Worm (Caenorhabditis elegans) whole organism, mixed stage, embryonic: ENCODE data around the gene ZK381.8.

ENCODE experiments used
- M03D4.4 ChIP-seq: sonication (generic microtip); optimal IDR thresholded peaks from 2 replicates; lab custom pipeline; 2017; ENCODE audit warnings: mild to moderate bottlenecking, missing genetic modification characterization, missing compliant biosample characterization
- blmp-1 ChIP-seq: fragments of 150-350 bp; optimal IDR thresholded peaks from 2 replicates; lab custom pipeline; 2014; ENCODE audit warnings: missing biosample characterization, missing genetic modification characterization
- elt-1 ChIP-seq: sonication (generic microtip); optimal IDR thresholded peaks from 2 replicates; lab custom pipeline; 2017; ENCODE audit warnings: missing genetic modification characterization, mild to moderate bottlenecking, missing compliant biosample characterization, antibody characterized with exemption, moderate library complexity, borderline replicate concordance; ENCODE audit not compliant: insufficient read depth
- hlh-1 ChIP-seq: fragments of 150-350 bp; optimal IDR thresholded peaks from 2 replicates; lab custom pipeline; 2014; ENCODE audit warnings: missing biosample characterization, missing genetic modification reagents, missing genetic modification characterization
- lin-13 ChIP-seq: fragments of 150-350 bp; optimal IDR thresholded peaks from 2 replicates; lab custom pipeline; 2014; ENCODE audit warnings: missing biosample characterization, missing genetic modification characterization
- mab-5 ChIP-seq: fragments of 150-350 bp; optimal IDR thresholded peaks from 2 replicates; lab custom pipeline; 2014; ENCODE audit warnings: missing biosample characterization, missing genetic modification characterization
- nhr-237 ChIP-seq: fragments of 150-350 bp; optimal IDR thresholded peaks from 2 replicates; lab custom pipeline; 2014; ENCODE audit warnings: missing biosample characterization, missing genetic modification characterization
- nhr-28 ChIP-seq: fragments of 150-350 bp; optimal IDR thresholded peaks from 2 replicates; lab custom pipeline; 2014; ENCODE audit warnings: missing biosample characterization, missing genetic modification characterization
- nhr-76 ChIP-seq: sonication (generic microtip); optimal IDR thresholded peaks from 2 replicates; lab custom pipeline; 2017; ENCODE audit warnings: missing biosample characterization, missing genetic modification characterization
- pha-4 ChIP-seq: fragments of 150-350 bp; optimal IDR thresholded peaks from 2 replicates; lab custom pipeline; 2018; ENCODE audit warnings: missing biosample characterization, missing genetic modification reagents, missing genetic modification characterization
- snpc-4 ChIP-seq: fragments of 150-350 bp; optimal IDR thresholded peaks from 2 replicates; lab custom pipeline; 2014; ENCODE audit warnings: missing biosample characterization, missing genetic modification characterization
- unc-39 ChIP-seq: fragments of 150-350 bp; optimal IDR thresholded peaks from 2 replicates; lab custom pipeline; 2014; ENCODE audit warnings: missing biosample characterization, missing genetic modification characterization
- unc-62 ChIP-seq: fragments of 150-350 bp; optimal IDR thresholded peaks from 2 replicates; lab custom pipeline; 2014; ENCODE audit warnings: missing biosample characterization, missing genetic modification reagents, missing genetic modification characterization
- ztf-11 ChIP-seq: fragments of 150-350 bp; optimal IDR thresholded peaks from 2 replicates; lab custom pipeline; 2014; ENCODE audit warnings: missing biosample characterization, missing genetic modification characterization

DNA sequence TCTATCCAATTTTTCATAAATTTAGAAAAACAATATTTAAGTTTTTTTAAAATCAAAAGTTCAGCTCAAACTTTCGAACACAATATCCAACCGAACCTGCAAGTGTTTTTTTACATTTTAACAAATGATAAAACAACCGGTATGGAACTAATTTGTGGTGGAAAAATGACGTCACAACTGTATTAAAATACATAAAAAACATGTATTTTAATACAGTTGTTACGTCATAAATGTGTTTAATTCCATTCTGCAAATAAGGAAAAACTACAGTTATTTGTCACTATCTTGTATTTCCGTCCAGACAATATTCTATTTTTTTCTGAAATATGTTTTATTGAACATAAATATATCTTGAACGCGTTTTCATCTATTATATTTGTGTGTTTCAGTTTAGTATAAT is 42.0 kb upstream of the ZK381.8 start:
- no peak for TF ChIP-seq nhr-28 (tag; lab: Kevin White, UChicago)
- TF ChIP-seq snpc-4: no peak
- TF ChIP-seq elt-1 (tag; lab: Kevin White, UChicago): no peak
- no peak for TF ChIP-seq mab-5 (tag; lab: Kevin White, UChicago)
- TF ChIP-seq hlh-1 (tag; lab: Kevin White, UChicago): no peak
- no peak for TF ChIP-seq lin-13
- no peak for TF ChIP-seq ztf-11 (tag; lab: Kevin White, UChicago)
- no peak for TF ChIP-seq blmp-1
- TF ChIP-seq pha-4: no peak
- no peak for TF ChIP-seq nhr-237
- TF ChIP-seq unc-39 (tag; lab: Kevin White, UChicago): no peak
- no peak for TF ChIP-seq unc-62 (GFP tag; lab: Kevin White, UChicago)
- TF ChIP-seq nhr-76 (tag; lab: Kevin White, UChicago): no peak
- no peak for TF ChIP-seq M03D4.4
